Fruit fly (Drosophila melanogaster): ENCODE results near the gene PKD.
A peak's percentile ranks its signal among the peaks of the same experiment; 100 is the strongest.

PKD gene

dm6 chr3R:18274328-18275098 lies 39.7 kb downstream of the PKD start, which contains the start of the genes Vps39 and eIF1A:
Gene Vps39, minus strand, starts transcription at chr3R:18274446.
Gene eIF1A, plus strand, starts transcription at chr3R:18274665.
- TF ChIP-seq CG3407 (GFP tag; optimal IDR thresholded peaks at IDR 0.05) (no peak), nerfin-1 (tag; optimal IDR thresholded peaks at IDR 0.05) (no peak), CG5180 (GFP tag; optimal IDR thresholded peaks at IDR 0.05) (no peak), HLH4C (GFP tag; IDR thresholded peaks at IDR 0.05; ENCODE audit: partially characterized antibody) (peak; percentile 93), sim (GFP tag; IDR thresholded peaks at IDR 0.05) (no peak), Max (GFP tag; optimal IDR thresholded peaks at IDR 0.05) (peak; percentile 71), sens (GFP tag) (peak; percentile 94), ato (GFP tag; IDR thresholded peaks at IDR 0.05; ENCODE audit: partially characterized antibody) (no peak; the same call in none of the 2 replicates), tx (GFP tag; optimal IDR thresholded peaks at IDR 0.05) (peak; percentile 3), unc-4 (GFP tag; IDR thresholded peaks at IDR 0.05; ENCODE audit: partially characterized antibody) (peak; percentile 91), ac (GFP tag; optimal IDR thresholded peaks at IDR 0.05) (no peak), al (GFP tag; IDR thresholded peaks at IDR 0.05) (peak; percentile 31; the same call in 1 of the 2 replicates), NC2β (GFP tag; optimal IDR thresholded peaks at IDR 0.05) (peak; percentile 50), sna (GFP tag; IDR thresholded peaks at IDR 0.05; ENCODE audit: partially characterized antibody) (peak; percentile 94), CG9437 (GFP tag; optimal IDR thresholded peaks at IDR 0.05) (no peak), CHES-1-like (GFP tag; optimal IDR thresholded peaks at IDR 0.05) (peak; percentile 11), ERR (GFP tag; optimal IDR thresholded peaks at IDR 0.05) (no peak), CG10959 (GFP tag; IDR thresholded peaks at IDR 0.05) (no peak), CG18262 (tag; optimal IDR thresholded peaks at IDR 0.05) (peak; percentile 45), CG15514 (GFP tag; optimal IDR thresholded peaks at IDR 0.05) (peak; percentile 99), CG11456 (GFP tag; IDR thresholded peaks at IDR 0.05) (peak; percentile 35; the same call in 1 of the 3 replicates), crc (GFP tag; optimal IDR thresholded peaks at IDR 0.05) (no peak), sd (tag; optimal IDR thresholded peaks at IDR 0.05) (no peak), oc (tag; optimal IDR thresholded peaks at IDR 0.05) (no peak), chinmo (GFP tag; IDR thresholded peaks at IDR 0.05; ENCODE audit: partially characterized antibody) (peak; percentile 60; the same call in 1 of the 4 replicates), CG4730 (GFP tag; IDR thresholded peaks at IDR 0.05) (no peak), CG33213 (GFP tag; optimal IDR thresholded peaks at IDR 0.05) (peak; percentile 5), wek (GFP tag; optimal IDR thresholded peaks at IDR 0.05) (peak; percentile 98), da (GFP tag; optimal IDR thresholded peaks at IDR 0.05) (no peak), dan (GFP tag; IDR thresholded peaks at IDR 0.05) (no peak), CG5953 (GFP tag; IDR thresholded peaks at IDR 0.05) (no peak), zen2 (GFP tag; IDR thresholded peaks at IDR 0.05; ENCODE audit: partially characterized antibody) (peak; percentile 71; the same call in 1 of the 3 replicates), Scr (GFP tag; IDR thresholded peaks at IDR 0.05; ENCODE audit: partially characterized antibody) (peak; percentile 92), CG17568 (GFP tag; optimal IDR thresholded peaks at IDR 0.05) (no peak), CG32767 (GFP tag; IDR thresholded peaks at IDR 0.05) (0 out of 2 replicates have a peak, but pooled peaks have one; percentile 9), peb (GFP tag; IDR thresholded peaks at IDR 0.05) (no peak), lilli (GFP tag; optimal IDR thresholded peaks at IDR 0.05) (peak; percentile 70), CTCF (GFP tag; optimal IDR thresholded peaks at IDR 0.05) (no peak), Drgx (GFP tag; IDR thresholded peaks at IDR 0.05) (no peak), Gug (GFP tag; IDR thresholded peaks at IDR 0.05) (no peak; the same call in 3 of the 4 replicates), CG5245 (GFP tag; optimal IDR thresholded peaks at IDR 0.05) (no peak), fd96Cb (tag; optimal IDR thresholded peaks at IDR 0.05) (no peak), CG12744 (GFP tag; optimal IDR thresholded peaks at IDR 0.05) (peak; percentile 28), Hmr (GFP tag; optimal IDR thresholded peaks at IDR 0.05) (no peak), hbn (GFP tag; IDR thresholded peaks at IDR 0.05; ENCODE audit: partially characterized antibody) (peak; percentile 81), MESR4 (GFP tag; optimal IDR thresholded peaks at IDR 0.05) (peak; percentile 93), HLHmδ (GFP tag; optimal IDR thresholded peaks at IDR 0.05) (no peak), ash1 (GFP tag; optimal IDR thresholded peaks at IDR 0.05) (no peak), dati (GFP tag; IDR thresholded peaks at IDR 0.05) (no peak)
